Fruit fly (Drosophila melanogaster): Measurements from ENCODE around the gene CG33178.

dm6 chrX:15076606-15077005 lies 6.0 kb upstream of the CG33178 start:
- TF ChIP-seq Smox (GFP tag; optimal IDR thresholded peaks at IDR 0.05) (no peak), Hr38 (GFP tag; optimal IDR thresholded peaks at IDR 0.05) (no peak), CG34406 (GFP tag; optimal IDR thresholded peaks at IDR 0.05) (no peak), OdsH (GFP tag; optimal IDR thresholded peaks at IDR 0.05) (no peak), Eip78C (GFP tag) (no peak)
